Worm (Caenorhabditis elegans): ENCODE measurements around the gene aakg-5.

ce11 chrII:9931476-9931875 is 43.4 kb downstream of the aakg-5 start, which contains the start of gene pho-11:
- TF ChIP-seq egl-27 (tag; optimal IDR thresholded peaks at IDR 0.05) (no peak), unc-39 (tag; optimal IDR thresholded peaks at IDR 0.05) (no peak), snpc-4 (tag; optimal IDR thresholded peaks at IDR 0.05) (no peak), aly-2 (tag; optimal IDR thresholded peaks at IDR 0.05) (no peak), ztf-11 (tag; optimal IDR thresholded peaks at IDR 0.05) (no peak), fos-1 (tag; optimal IDR thresholded peaks at IDR 0.05) (no peak), zag-1 (tag; optimal IDR thresholded peaks at IDR 0.05) (no peak), nhr-11 (tag; optimal IDR thresholded peaks at IDR 0.05) (no peak), ztf-4 (tag; optimal IDR thresholded peaks at IDR 0.05) (no peak)

Measured in whole organism, L2 larva.